Worm (Caenorhabditis elegans) whole organism, mixed stage, embryonic: Measurements from ENCODE around the gene pfk-1.1.

Source experiments
- M03D4.4 ChIP-seq: sonication (generic microtip); optimal IDR thresholded peaks from 2 replicates; lab custom pipeline; 2017; ENCODE audit warnings: mild to moderate bottlenecking, missing genetic modification characterization, missing compliant biosample characterization
- blmp-1 ChIP-seq: fragments of 150-350 bp; optimal IDR thresholded peaks from 2 replicates; lab custom pipeline; 2014; ENCODE audit warnings: missing biosample characterization, missing genetic modification characterization
- ceh-39 ChIP-seq: fragments of 150-350 bp; optimal IDR thresholded peaks from 2 replicates; lab custom pipeline; 2014; ENCODE audit warnings: missing biosample characterization, missing genetic modification characterization
- ceh-43 ChIP-seq: fragments of 200-800 bp; sonication (Bioruptor generic); optimal IDR thresholded peaks from 2 replicates; lab custom pipeline; 2018; ENCODE audit warnings: mild to moderate bottlenecking, missing genetic modification characterization, moderate library complexity, missing compliant biosample characterization
- ces-1 ChIP-seq: fragments of 150-350 bp; optimal IDR thresholded peaks from 2 replicates; lab custom pipeline; 2014; ENCODE audit warnings: missing biosample characterization, missing genetic modification reagents, missing genetic modification characterization
- cnd-1 ChIP-seq: fragments of 200-800 bp; sonication (Bioruptor generic); optimal IDR thresholded peaks from 2 replicates; lab custom pipeline; 2018; ENCODE audit warnings: mild to moderate bottlenecking, missing genetic modification characterization, missing compliant biosample characterization
- drap-1 ChIP-seq: fragments of 200-800 bp; sonication (Bioruptor generic); optimal IDR thresholded peaks from 3 replicates; lab custom pipeline; 2018; ENCODE audit warnings: mild to moderate bottlenecking, missing genetic modification characterization, missing compliant biosample characterization
- elt-1 ChIP-seq: sonication (generic microtip); optimal IDR thresholded peaks from 2 replicates; lab custom pipeline; 2017; ENCODE audit warnings: missing genetic modification characterization, mild to moderate bottlenecking, missing compliant biosample characterization, antibody characterized with exemption, moderate library complexity, borderline replicate concordance; ENCODE audit not compliant: insufficient read depth
- elt-3 ChIP-seq: fragments of 150-350 bp; optimal IDR thresholded peaks from 2 replicates; lab custom pipeline; 2014; ENCODE audit warnings: missing biosample characterization, missing genetic modification characterization
- flh-1 ChIP-seq: fragments of 200-800 bp; sonication (Bioruptor generic); optimal IDR thresholded peaks from 2 replicates; lab custom pipeline; 2018; ENCODE audit warnings: mild to moderate bottlenecking, missing genetic modification characterization, moderate library complexity, missing compliant biosample characterization
- ham-2 ChIP-seq: fragments of 200-800 bp; sonication (Bioruptor generic); optimal IDR thresholded peaks from 2 replicates; lab custom pipeline; 2018; ENCODE audit warnings: mild to moderate bottlenecking, missing genetic modification characterization, missing compliant biosample characterization
- hlh-1 ChIP-seq: fragments of 150-350 bp; optimal IDR thresholded peaks from 2 replicates; lab custom pipeline; 2014; ENCODE audit warnings: missing biosample characterization, missing genetic modification reagents, missing genetic modification characterization
- lin-13 ChIP-seq: fragments of 150-350 bp; optimal IDR thresholded peaks from 2 replicates; lab custom pipeline; 2014; ENCODE audit warnings: missing biosample characterization, missing genetic modification characterization
- lin-32 ChIP-seq: fragments of 200-800 bp; sonication (Bioruptor generic); optimal IDR thresholded peaks from 2 replicates; lab custom pipeline; 2018; ENCODE audit warnings: mild to moderate bottlenecking, missing genetic modification characterization, missing compliant biosample characterization
- lsy-2 ChIP-seq: fragments of 150-350 bp; optimal IDR thresholded peaks from 2 replicates; lab custom pipeline; 2014; ENCODE audit warnings: missing biosample characterization, missing genetic modification characterization
- mab-5 ChIP-seq: fragments of 150-350 bp; optimal IDR thresholded peaks from 2 replicates; lab custom pipeline; 2014; ENCODE audit warnings: missing biosample characterization, missing genetic modification characterization
- mep-1 ChIP-seq: fragments of 150-350 bp; optimal IDR thresholded peaks from 2 replicates; lab custom pipeline; 2017; ENCODE audit warnings: missing biosample characterization, missing genetic modification reagents, missing genetic modification characterization, inconsistent platforms
- mls-2 ChIP-seq: sonication (generic microtip); optimal IDR thresholded peaks from 2 replicates; lab custom pipeline; 2016; ENCODE audit warnings: mild to moderate bottlenecking, missing genetic modification characterization, moderate library complexity, missing compliant biosample characterization
- nhr-12 ChIP-seq: fragments of 150-350 bp; optimal IDR thresholded peaks from 2 replicates; lab custom pipeline; 2014; ENCODE audit warnings: missing biosample characterization, missing genetic modification characterization
- nhr-2 ChIP-seq: fragments of 150-350 bp; optimal IDR thresholded peaks from 2 replicates; lab custom pipeline; 2014; ENCODE audit warnings: missing biosample characterization, missing genetic modification characterization
- nhr-237 ChIP-seq: fragments of 150-350 bp; optimal IDR thresholded peaks from 2 replicates; lab custom pipeline; 2014; ENCODE audit warnings: missing biosample characterization, missing genetic modification characterization
- nhr-28 ChIP-seq: fragments of 150-350 bp; optimal IDR thresholded peaks from 2 replicates; lab custom pipeline; 2014; ENCODE audit warnings: missing biosample characterization, missing genetic modification characterization
- nhr-76 ChIP-seq: sonication (generic microtip); optimal IDR thresholded peaks from 2 replicates; lab custom pipeline; 2017; ENCODE audit warnings: missing biosample characterization, missing genetic modification characterization
- pha-4 ChIP-seq: fragments of 150-350 bp; optimal IDR thresholded peaks from 2 replicates; lab custom pipeline; 2018; ENCODE audit warnings: missing biosample characterization, missing genetic modification reagents, missing genetic modification characterization
- sem-2 ChIP-seq: fragments of 200-800 bp; sonication (Bioruptor generic); optimal IDR thresholded peaks from 2 replicates; lab custom pipeline; 2018; ENCODE audit warnings: mild to moderate bottlenecking, missing genetic modification characterization, missing compliant biosample characterization
- snpc-4 ChIP-seq: fragments of 150-350 bp; optimal IDR thresholded peaks from 2 replicates; lab custom pipeline; 2014; ENCODE audit warnings: missing biosample characterization, missing genetic modification characterization
- sptf-1 ChIP-seq: sonication (generic microtip); optimal IDR thresholded peaks from 2 replicates; lab custom pipeline; 2017; ENCODE audit warnings: mild to moderate bottlenecking, missing genetic modification characterization, moderate library complexity, missing compliant biosample characterization
- tbx-8 ChIP-seq: fragments of 200-800 bp; sonication (Bioruptor generic); optimal IDR thresholded peaks from 2 replicates; lab custom pipeline; 2018; ENCODE audit warnings: mild to moderate bottlenecking, missing genetic modification characterization, moderate library complexity, missing compliant biosample characterization
- unc-120 ChIP-seq: sonication (generic microtip); optimal IDR thresholded peaks from 2 replicates; lab custom pipeline; 2017; ENCODE audit warnings: missing genetic modification characterization, missing compliant biosample characterization; ENCODE audit not compliant: poor library complexity, severe bottlenecking
- unc-39 ChIP-seq: fragments of 150-350 bp; optimal IDR thresholded peaks from 2 replicates; lab custom pipeline; 2014; ENCODE audit warnings: missing biosample characterization, missing genetic modification characterization
- unc-62 ChIP-seq: fragments of 150-350 bp; optimal IDR thresholded peaks from 2 replicates; lab custom pipeline; 2014; ENCODE audit warnings: missing biosample characterization, missing genetic modification reagents, missing genetic modification characterization
- zip-8 ChIP-seq: fragments of 150-350 bp; optimal IDR thresholded peaks from 2 replicates; lab custom pipeline; 2014; ENCODE audit warnings: missing biosample characterization, missing genetic modification characterization
- ztf-11 ChIP-seq: fragments of 150-350 bp; optimal IDR thresholded peaks from 2 replicates; lab custom pipeline; 2014; ENCODE audit warnings: missing biosample characterization, missing genetic modification characterization

Gene pfk-1.1

DNA sequence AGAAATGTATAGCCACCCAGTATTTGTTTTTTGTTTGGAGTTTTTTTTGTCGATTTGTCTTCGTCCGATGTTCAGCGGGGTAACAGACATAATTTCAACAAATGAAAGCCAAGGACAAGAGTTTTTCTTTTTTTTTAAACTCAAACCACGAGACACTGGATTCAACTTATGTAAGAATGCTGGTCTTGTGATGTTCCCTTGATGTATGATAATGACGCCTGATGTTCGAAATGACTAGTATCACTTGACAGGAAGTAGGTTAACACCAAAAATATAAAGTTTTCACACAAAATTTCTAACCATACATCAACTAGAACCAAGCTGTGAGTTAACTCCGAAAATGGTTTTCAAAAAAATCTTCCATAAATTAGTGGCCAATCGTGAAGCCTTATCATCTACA lies 29.5 kb downstream of the pfk-1.1 start:
- TF ChIP-seq mls-2 (tag; lab: Kevin White, UChicago) (no peak), mab-5 (tag; lab: Kevin White, UChicago) (no peak), nhr-12 (tag; lab: Kevin White, UChicago) (no peak), snpc-4 (tag; lab: Kevin White, UChicago) (no peak), hlh-1 (tag; lab: Kevin White, UChicago) (no peak), nhr-28 (tag; lab: Kevin White, UChicago) (no peak), elt-3 (tag; lab: Kevin White, UChicago) (no peak), nhr-237 (no peak), ceh-39 (no peak), unc-39 (tag; lab: Kevin White, UChicago) (no peak), elt-1 (tag; lab: Kevin White, UChicago) (no peak), nhr-76 (tag; lab: Kevin White, UChicago) (no peak), lin-32 (GFP tag; lab: Kevin White, UChicago) (no peak), ceh-43 (GFP tag; lab: Kevin White, UChicago) (no peak), drap-1 (GFP tag; lab: Kevin White, UChicago) (no peak)
- TF ChIP-seq, all 35 proteins: peak for 0

DNA sequence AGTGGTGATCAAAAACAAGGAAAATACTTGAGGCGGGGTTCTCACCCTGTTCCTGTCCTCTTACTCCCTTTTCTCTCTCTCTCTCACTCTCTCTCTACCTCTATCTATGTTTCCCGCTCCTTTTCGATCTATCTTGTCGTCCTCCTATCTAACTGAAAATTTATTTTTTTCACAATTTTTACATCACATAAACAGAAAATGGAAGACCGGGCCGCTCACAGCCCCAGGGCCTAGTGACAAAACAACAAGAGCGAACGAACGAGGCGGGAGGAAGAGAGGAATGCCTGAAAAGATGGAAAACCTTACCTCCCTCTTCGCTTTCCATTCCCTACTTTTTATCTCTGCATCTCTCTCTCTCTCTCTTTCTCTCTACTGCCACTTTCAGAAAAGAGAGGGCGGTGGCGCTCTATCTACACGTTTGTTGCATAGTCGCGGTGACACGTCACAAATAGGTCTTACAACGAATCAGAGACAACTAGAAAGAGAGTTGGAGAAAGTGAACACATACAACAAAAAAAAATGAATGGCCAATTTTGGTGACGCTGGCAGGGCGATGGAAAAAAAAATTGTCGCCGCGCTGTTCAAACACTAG lies 30.2 kb downstream of the pfk-1.1 start:
- no peak for TF ChIP-seq unc-120 (tag; lab: Kevin White, UChicago)
- TF ChIP-seq pha-4 (tag; lab: Kevin White, UChicago): no peak
- no peak for TF ChIP-seq unc-39 (tag; lab: Kevin White, UChicago)
- TF ChIP-seq snpc-4 (tag; lab: Kevin White, UChicago): no peak
- no peak for TF ChIP-seq tbx-8 (GFP tag; lab: Kevin White, UChicago)
- TF ChIP-seq flh-1 (GFP tag; lab: Kevin White, UChicago): no peak
- TF ChIP-seq nhr-28 (tag; lab: Kevin White, UChicago): no peak
- no peak for TF ChIP-seq zip-8 (tag; lab: Kevin White, UChicago)
- no peak for TF ChIP-seq lin-32 (GFP tag; lab: Kevin White, UChicago)
- TF ChIP-seq ceh-39: no peak
- no peak for TF ChIP-seq sem-2 (GFP tag; lab: Kevin White, UChicago)
- TF ChIP-seq lin-13 (tag; lab: Kevin White, UChicago): no peak
- no peak for TF ChIP-seq ham-2 (GFP tag; lab: Kevin White, UChicago)
- no peak for TF ChIP-seq sptf-1
- TF ChIP-seq unc-62 (GFP tag; lab: Kevin White, UChicago): no peak
- no peak for TF ChIP-seq ces-1 (GFP tag; lab: Kevin White, UChicago)
- no peak for TF ChIP-seq mab-5 (tag; lab: Kevin White, UChicago)
- TF ChIP-seq nhr-76 (tag; lab: Kevin White, UChicago): no peak
- no peak for TF ChIP-seq elt-1 (tag; lab: Kevin White, UChicago)
- no peak for TF ChIP-seq ztf-11

DNA sequence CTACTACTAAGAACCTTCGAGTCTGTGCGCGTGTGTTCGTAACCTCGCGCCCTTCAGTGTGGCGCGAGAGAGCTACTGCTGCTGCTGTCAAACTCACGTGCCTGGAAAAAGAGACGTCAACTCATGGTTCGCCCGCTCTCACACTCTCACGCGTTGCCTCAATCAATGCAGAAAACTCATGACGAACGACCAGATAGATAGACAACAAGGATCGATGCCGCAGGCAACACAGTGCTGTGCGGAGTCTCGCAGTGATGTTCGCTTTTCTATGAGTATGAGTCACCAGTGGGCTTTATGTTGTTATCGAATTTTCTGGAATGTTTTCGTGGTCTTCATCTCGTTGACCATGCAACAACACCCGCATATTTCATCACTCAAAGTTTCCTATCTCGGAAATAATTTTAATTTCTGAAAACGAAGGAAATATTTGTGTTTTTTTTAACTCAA lies 30.9 kb downstream of the pfk-1.1 start:
- TF ChIP-seq hlh-1 (tag; lab: Kevin White, UChicago) (no peak), blmp-1 (tag; lab: Kevin White, UChicago) (no peak), nhr-237 (no peak), nhr-2 (no peak), unc-62 (GFP tag; lab: Kevin White, UChicago) (no peak), nhr-12 (tag; lab: Kevin White, UChicago) (no peak), sem-2 (GFP tag; lab: Kevin White, UChicago) (no peak), mep-1 (no peak), M03D4.4 (tag; lab: Kevin White, UChicago) (no peak), cnd-1 (tag; lab: Kevin White, UChicago) (no peak), lsy-2 (tag; lab: Kevin White, UChicago) (no peak), drap-1 (GFP tag; lab: Kevin White, UChicago) (no peak)
- TF ChIP-seq, all 35 proteins: peak for 0
